Fruit fly (Drosophila melanogaster) whole organism, prepupa: ENCODE results near the gene CG6026.

Experiments used
- CG31627 ChIP-seq: fragments of 200-800 bp; sonication (Bioruptor generic); optimal IDR thresholded peaks from 3 replicates; lab custom pipeline; 2016; ENCODE audit warnings: missing biosample characterization, missing genetic modification characterization
- CG6276 ChIP-seq: fragments of 200-800 bp; sonication (Bioruptor generic); optimal IDR thresholded peaks from 2 replicates; lab custom pipeline; 2017; ENCODE audit warnings: missing biosample characterization, mild to moderate bottlenecking, missing genetic modification characterization
- Eip75B ChIP-seq: fragments of 200-800 bp; sonication (Bioruptor generic); optimal IDR thresholded peaks from 3 replicates; lab custom pipeline; 2016; ENCODE audit warnings: missing biosample characterization, missing genetic modification characterization
- Lpt ChIP-seq: fragments of 200-800 bp; sonication (Bioruptor generic); optimal IDR thresholded peaks from 3 replicates; lab custom pipeline; 2016; ENCODE audit warnings: missing biosample characterization, missing genetic modification characterization
- Sox102F ChIP-seq: fragments of 200-800 bp; sonication (Bioruptor generic); optimal IDR thresholded peaks from 2 replicates; lab custom pipeline; 2016; ENCODE audit warnings: missing biosample characterization, mild to moderate bottlenecking, missing genetic modification characterization

dm6 chr3R:18998370-18998769, 35.0 kb upstream of the CG6026 start:
- TF ChIP-seq Eip75B (no peak), CG31627 (GFP tag; lab: Kevin White, UChicago) (peak; percentile 6), Sox102F (no peak), Lpt (no peak), CG6276 (GFP tag; lab: Kevin White, UChicago) (no peak)
